Fruit fly (Drosophila melanogaster) whole organism, adult: ENCODE data around the gene CG5245.

Experiments
- CG11617 ChIP-seq: fragments of 200-800 bp; sonication (Bioruptor generic); optimal IDR thresholded peaks from 2 replicates; lab custom pipeline; 2017; ENCODE audit warnings: mild to moderate bottlenecking, missing biosample characterization, missing genetic modification reagents, missing genetic modification characterization
- CG12768 ChIP-seq: fragments of 200-800 bp; sonication (Bioruptor generic); optimal IDR thresholded peaks from 2 replicates; lab custom pipeline; 2017; ENCODE audit warnings: missing biosample characterization, missing genetic modification characterization, mild to moderate bottlenecking, moderate library complexity, missing genetic modification reagents
- CG14711 ChIP-seq: fragments of 200-800 bp; sonication (Bioruptor generic); optimal IDR thresholded peaks from 2 replicates; lab custom pipeline; 2018; ENCODE audit warnings: missing biosample characterization, mild to moderate bottlenecking, missing genetic modification characterization, moderate library complexity
- CG1620 ChIP-seq: fragments of 200-800 bp; sonication (Bioruptor generic); optimal IDR thresholded peaks from 2 replicates; lab custom pipeline; 2016; ENCODE audit warnings: missing biosample characterization, missing genetic modification characterization
- CG33017 ChIP-seq: fragments of 200-800 bp; sonication (Bioruptor generic); optimal IDR thresholded peaks from 2 replicates; lab custom pipeline; 2018; ENCODE audit warnings: missing biosample characterization, mild to moderate bottlenecking, missing genetic modification characterization, moderate library complexity
- CG5204 ChIP-seq: fragments of 200-800 bp; sonication (Bioruptor generic); optimal IDR thresholded peaks from 2 replicates; lab custom pipeline; 2016; ENCODE audit warnings: missing biosample characterization, missing genetic modification characterization
- CG7045 ChIP-seq: fragments of 200-800 bp; sonication (Bioruptor generic); optimal IDR thresholded peaks from 2 replicates; lab custom pipeline; 2017; ENCODE audit warnings: missing biosample characterization, mild to moderate bottlenecking, missing genetic modification characterization
- CG7101 ChIP-seq: fragments of 200-800 bp; sonication (Bioruptor generic); optimal IDR thresholded peaks from 2 replicates; lab custom pipeline; 2018; ENCODE audit warnings: missing biosample characterization, mild to moderate bottlenecking, missing genetic modification characterization, moderate library complexity
- Clk ChIP-seq: fragments of 200-800 bp; sonication (Bioruptor generic); optimal IDR thresholded peaks from 2 replicates; lab custom pipeline; 2017; ENCODE audit warnings: missing biosample characterization, missing genetic modification characterization
- Crg-1 ChIP-seq: fragments of 200-800 bp; sonication (Bioruptor generic); optimal IDR thresholded peaks from 2 replicates; lab custom pipeline; 2016; ENCODE audit warnings: missing biosample characterization, missing genetic modification characterization
- Hr96 ChIP-seq: fragments of 200-800 bp; sonication (Bioruptor generic); optimal IDR thresholded peaks from 2 replicates; lab custom pipeline; 2016; ENCODE audit warnings: missing biosample characterization, missing genetic modification characterization
- Mnt ChIP-seq: fragments of 200-800 bp; sonication (Bioruptor generic); optimal IDR thresholded peaks from 2 replicates; lab custom pipeline; 2016; ENCODE audit warnings: missing biosample characterization, mild to moderate bottlenecking, missing genetic modification characterization
- bab1 ChIP-seq: fragments of 200-800 bp; sonication (Bioruptor generic); optimal IDR thresholded peaks from 3 replicates; lab custom pipeline; 2019; ENCODE audit warnings: missing biosample characterization, mild to moderate bottlenecking, missing genetic modification characterization, moderate library complexity
- cic ChIP-seq: fragments of 200-800 bp; sonication (Bioruptor generic); optimal IDR thresholded peaks from 2 replicates; lab custom pipeline; 2017; ENCODE audit warnings: missing biosample characterization, mild to moderate bottlenecking, missing genetic modification characterization, moderate library complexity
- cnc ChIP-seq, 2 experiments: fragments of >200 bp; optimal IDR thresholded peaks; 2 replicates each; lab custom pipeline; 2017
- kay ChIP-seq: fragments of 200-800 bp; sonication (Bioruptor generic); peaks from one replicate; lab custom pipeline; 2016; ENCODE audit warnings: missing biosample characterization, missing genetic modification characterization, borderline replicate concordance
- ovo ChIP-seq: fragments of 200-800 bp; sonication (Bioruptor generic); optimal IDR thresholded peaks from 2 replicates; lab custom pipeline; 2016; ENCODE audit warnings: missing biosample characterization, missing genetic modification characterization
- pad ChIP-seq: fragments of 200-800 bp; sonication (Bioruptor generic); optimal IDR thresholded peaks from 3 replicates; lab custom pipeline; 2017; ENCODE audit warnings: missing biosample characterization, missing genetic modification characterization, mild to moderate bottlenecking, moderate library complexity, missing genetic modification reagents
- tj ChIP-seq: fragments of 200-800 bp; sonication (Bioruptor generic); optimal IDR thresholded peaks from 3 replicates; lab custom pipeline; 2017; ENCODE audit warnings: missing biosample characterization, mild to moderate bottlenecking, missing genetic modification characterization, moderate library complexity
- toe ChIP-seq: fragments of 200-800 bp; sonication (Bioruptor generic); optimal IDR thresholded peaks from 2 replicates; lab custom pipeline; 2016; ENCODE audit warnings: missing biosample characterization, missing genetic modification characterization

CG5245 gene

dm6 chr3R:12386965-12387364, 42.4 kb upstream of the CG5245 start, which contains the start of gene CG33098:
Gene CG33098 (plus strand): TSS chr3R:12387188.
- TF ChIP-seq toe (no peak), kay (GFP tag; lab: Kevin White, UChicago) (no peak), CG11617 (GFP tag; lab: Kevin White, UChicago) (no peak), cnc (optimal IDR thresholded peaks at IDR 0.05; lab: Kevin White, UChicago) (no peak)

- peak; percentile 75 for TF ChIP-seq kay (GFP tag; lab: Kevin White, UChicago)
- TF ChIP-seq CG7101 (tag; lab: Kevin White, UChicago) = no peak
These were observed 33.5 kb upstream of the CG5245 start, which contains the start of the genes CG10096 and CG10097 for dm6 chr3R:12395880-12396279. Gene CG10096 (minus strand): TSS chr3R:12395980. Gene CG10097 (minus strand): TSS chr3R:12395980.

DNA sequence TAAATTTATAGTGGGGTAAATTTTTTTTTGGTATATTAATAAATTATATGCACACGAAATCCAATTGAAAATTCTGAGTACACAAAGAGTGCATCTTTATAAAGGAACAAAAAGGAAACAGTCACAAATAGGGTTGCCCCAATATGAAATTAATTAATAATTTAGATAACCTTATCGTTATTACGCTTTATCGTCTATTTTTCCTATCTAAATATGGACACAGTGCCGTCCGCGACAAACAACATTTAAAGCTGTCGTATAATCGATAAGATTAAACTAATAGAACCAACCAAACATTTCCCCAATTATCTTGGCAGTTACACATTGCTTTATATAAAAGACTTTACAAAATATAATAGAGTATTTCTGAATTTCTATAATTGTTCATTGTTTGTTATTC, 31.3 kb upstream of the CG5245 start:
- TF ChIP-seq toe (no peak), cic (GFP tag; lab: Kevin White, UChicago) (no peak), CG33017 (tag; lab: Kevin White, UChicago) (no peak), cnc (optimal IDR thresholded peaks at IDR 0.05; lab: Kevin White, UChicago) (no peak), CG12768 (GFP tag; lab: Kevin White, UChicago) (no peak), pad (GFP tag; lab: Kevin White, UChicago) (no peak), Crg-1 (GFP tag; lab: Kevin White, UChicago) (no peak), kay (GFP tag; lab: Kevin White, UChicago) (peak; percentile 88), CG14711 (tag; lab: Kevin White, UChicago) (peak; percentile 7), CG1620 (GFP tag; lab: Kevin White, UChicago) (no peak), CG7045 (GFP tag; lab: Kevin White, UChicago) (peak; percentile 49), CG11617 (GFP tag; lab: Kevin White, UChicago) (no peak), Hr96 (GFP tag; lab: Kevin White, UChicago) (no peak), Mnt (GFP tag; lab: Kevin White, UChicago) (no peak)

dm6 chr3R:12398620-12399247, 30.6 kb upstream of the CG5245 start, which contains the start of gene Cyp9f3:
Gene Cyp9f3 (minus strand): TSS chr3R:12398929.
- TF ChIP-seq toe = no peak
- peak; percentile 25 for TF ChIP-seq cic (GFP tag; lab: Kevin White, UChicago)
- no peak for TF ChIP-seq CG1620 (GFP tag; lab: Kevin White, UChicago)
- TF ChIP-seq CG7045 (GFP tag; lab: Kevin White, UChicago) = no peak
- peak; percentile 45 for TF ChIP-seq pad (GFP tag; lab: Kevin White, UChicago)

DNA sequence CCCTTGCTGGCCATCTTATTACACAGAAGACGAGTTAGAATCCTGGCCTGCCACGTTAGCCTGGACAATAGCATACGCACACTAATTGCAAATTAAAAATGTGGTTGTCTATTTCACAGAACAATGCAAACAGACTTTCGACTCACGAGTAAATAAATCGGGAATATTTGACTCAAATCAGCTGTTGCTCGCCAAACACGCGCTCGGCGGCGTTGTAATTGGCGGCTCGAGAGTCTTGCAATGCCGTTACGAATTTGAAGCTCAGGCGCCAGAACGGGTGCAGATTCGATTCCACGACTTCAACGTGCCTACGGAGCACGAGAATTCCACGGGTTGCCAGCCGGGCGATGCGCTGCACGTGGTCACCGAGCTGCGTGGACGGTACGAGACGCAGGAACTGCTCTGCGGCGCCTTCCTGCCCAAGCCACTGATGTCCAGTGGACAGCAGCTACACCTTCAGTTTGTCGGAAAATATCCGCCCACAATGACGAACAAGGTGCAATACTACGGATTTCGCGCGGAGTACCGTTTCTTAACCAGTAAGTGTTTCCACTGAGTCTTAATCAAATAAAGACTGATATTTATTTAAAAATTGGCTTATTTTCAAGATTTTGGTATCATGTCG, 27.6 kb upstream of the CG5245 start, which contains the start of gene DNAlig3:
Gene DNAlig3, minus strand, starts transcription at position 168 of the 625 bp plus-strand sequence.
- TF ChIP-seq CG7045 (GFP tag; lab: Kevin White, UChicago) (peak; percentile 46), Mnt (GFP tag; lab: Kevin White, UChicago) (peak; percentile 32), Hr96 (GFP tag; lab: Kevin White, UChicago) (no peak), CG33017 (tag; lab: Kevin White, UChicago) (peak; percentile 6), CG7101 (tag; lab: Kevin White, UChicago) (peak; percentile 15), cic (GFP tag; lab: Kevin White, UChicago) (peak; percentile 30), bab1 (GFP tag; lab: Kevin White, UChicago) (peak; percentile 10), CG11617 (GFP tag; lab: Kevin White, UChicago) (peak; percentile 26), CG12768 (GFP tag; lab: Kevin White, UChicago) (peak; percentile 44), CG14711 (tag; lab: Kevin White, UChicago) (peak; percentile 5), pad (GFP tag; lab: Kevin White, UChicago) (no peak)

DNA sequence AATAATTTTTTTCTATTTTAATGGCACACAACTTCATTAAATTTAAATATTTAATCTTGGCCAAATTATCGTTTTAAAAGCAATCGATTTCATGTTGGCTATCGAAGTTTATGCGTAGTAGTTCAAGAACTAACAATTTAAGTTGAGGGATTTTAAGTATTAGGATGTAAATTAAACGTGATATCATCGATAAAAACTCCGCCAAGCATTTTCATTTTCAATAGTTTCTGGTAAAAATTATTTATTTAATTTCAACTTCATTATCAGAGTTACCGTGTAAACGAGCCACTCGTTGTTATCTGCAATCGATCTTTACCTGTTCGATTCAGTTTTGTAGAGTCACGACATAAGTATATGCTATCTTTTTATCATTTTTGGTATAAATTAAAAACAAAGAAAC, 26.4 kb upstream of the CG5245 start:
- TF ChIP-seq CG1620 (GFP tag; lab: Kevin White, UChicago) (peak; percentile 86), tj (GFP tag; lab: Kevin White, UChicago) (peak; percentile 79), CG12768 (GFP tag; lab: Kevin White, UChicago) (peak; percentile 98), CG7101 (tag; lab: Kevin White, UChicago) (peak; percentile 99), CG11617 (GFP tag; lab: Kevin White, UChicago) (peak; percentile 97), Clk (GFP tag; lab: Kevin White, UChicago) (peak; percentile 95), cic (GFP tag; lab: Kevin White, UChicago) (peak; percentile 88), CG7045 (GFP tag; lab: Kevin White, UChicago) (peak; percentile 100), Mnt (GFP tag; lab: Kevin White, UChicago) (peak; percentile 91), CG5204 (peak; percentile 96), Crg-1 (GFP tag; lab: Kevin White, UChicago) (peak; percentile 85), pad (GFP tag; lab: Kevin White, UChicago) (peak; percentile 87), ovo (peak; percentile 86), cnc (optimal IDR thresholded peaks at IDR 0.05; lab: Kevin White, UChicago) (no peak), Hr96 (GFP tag; lab: Kevin White, UChicago) (peak; percentile 96), CG33017 (tag; lab: Kevin White, UChicago) (peak; percentile 99), bab1 (GFP tag; lab: Kevin White, UChicago) (peak; percentile 98), kay (GFP tag; lab: Kevin White, UChicago) (peak; percentile 99), toe (peak; percentile 96), CG14711 (tag; lab: Kevin White, UChicago) (peak; percentile 96)
